Worm (Caenorhabditis elegans) whole organism, midembryonic: ENCODE data around the gene Y38E10A.35.

Experiments used
- T22C8.4 ChIP-seq: fragments of 200-800 bp; sonication (Bioruptor generic); IDR thresholded peaks from 2 replicates; pipeline ENCODE4 v1.3.6; 2022; ENCODE audit warnings: missing genetic modification characterization, missing compliant biosample characterization
- cog-1 ChIP-seq: sonication (generic microtip); optimal IDR thresholded peaks from 2 replicates; lab custom pipeline; 2016; ENCODE audit warnings: missing genetic modification characterization, missing compliant biosample characterization
- flt-1 ChIP-seq: fragments of 200-800 bp; sonication (Bioruptor generic); IDR thresholded peaks from 2 replicates; pipeline ENCODE4 v1.3.6; 2022; ENCODE audit warnings: missing genetic modification characterization, missing compliant biosample characterization
- klf-2 ChIP-seq: fragments of 200-800 bp; sonication (Bioruptor generic); conservative IDR thresholded peaks from 2 replicates; pipeline ENCODE4 v1.3.6; 2022; ENCODE audit warnings: missing genetic modification reagents, missing genetic modification characterization, missing compliant biosample characterization
- med-1 ChIP-seq: sonication (generic microtip); optimal IDR thresholded peaks from 2 replicates; lab custom pipeline; 2017; ENCODE audit warnings: missing genetic modification characterization, mild to moderate bottlenecking, missing compliant biosample characterization, antibody characterized with exemption, missing genetic modification reagents; ENCODE audit not compliant: insufficient read depth
- ref-1 ChIP-seq: fragments of 200-800 bp; sonication (Bioruptor generic); conservative IDR thresholded peaks from 2 replicates; pipeline ENCODE4 v1.3.6; 2022; ENCODE audit warnings: missing genetic modification reagents, missing genetic modification characterization, missing compliant biosample characterization
- tab-1 ChIP-seq: fragments of 200-800 bp; sonication (Bioruptor generic); IDR thresholded peaks from 2 replicates; pipeline ENCODE4 v1.3.6; 2022; ENCODE audit warnings: missing genetic modification characterization, missing compliant biosample characterization
- ztf-23 ChIP-seq: fragments of 200-800 bp; sonication (Bioruptor generic); IDR thresholded peaks from 2 replicates; pipeline ENCODE4 v1.3.6; 2022; ENCODE audit warnings: missing genetic modification reagents, missing genetic modification characterization, missing compliant biosample characterization
- ztf-29 ChIP-seq: fragments of 200-800 bp; sonication (Bioruptor generic); IDR thresholded peaks from 2 replicates; pipeline ENCODE4 v1.3.6; 2022; ENCODE audit warnings: missing genetic modification reagents, missing genetic modification characterization, missing compliant biosample characterization

DNA sequence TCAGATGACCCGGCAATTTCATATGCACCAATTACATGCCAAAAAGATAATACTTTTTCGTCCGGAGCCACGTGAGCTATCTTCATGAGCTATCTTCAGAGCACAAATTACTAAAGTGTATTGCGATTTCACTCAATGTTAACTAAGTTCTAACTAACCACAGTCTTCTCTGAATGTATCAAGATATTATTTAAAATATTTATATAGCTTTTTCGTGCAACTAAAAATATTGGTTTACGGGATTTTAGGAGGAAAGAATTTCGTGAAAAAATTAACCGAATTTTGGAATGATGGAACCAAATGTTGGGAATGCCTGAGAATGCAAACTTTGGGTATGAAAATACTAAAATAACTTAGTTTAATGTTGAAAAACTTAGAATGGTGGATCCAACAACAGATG, 25.1 kb downstream of the Y38E10A.35 start, which contains the start of gene F49C5.16:
- TF ChIP-seq med-1 (GFP tag; lab: Kevin White, UChicago), result no peak
- no peak for TF ChIP-seq ztf-23 (GFP tag; lab: Robert Waterston, UW)
- no peak for TF ChIP-seq ref-1 (GFP tag; lab: Robert Waterston, UW)
- no peak for TF ChIP-seq ztf-29 (GFP tag; lab: Robert Waterston, UW)
- no peak for TF ChIP-seq T22C8.4 (GFP tag; lab: Robert Waterston, UW)
- TF ChIP-seq flt-1 (GFP tag; lab: Robert Waterston, UW), result no peak
- no peak for TF ChIP-seq klf-2 (GFP tag; lab: Robert Waterston, UW)
- TF ChIP-seq cog-1 (tag; lab: Kevin White, UChicago), result no peak
- no peak for TF ChIP-seq tab-1 (GFP tag; lab: Robert Waterston, UW)
